3 worm cellular contexts compared by ENCODE assay signal in the genomic region with DNA sequence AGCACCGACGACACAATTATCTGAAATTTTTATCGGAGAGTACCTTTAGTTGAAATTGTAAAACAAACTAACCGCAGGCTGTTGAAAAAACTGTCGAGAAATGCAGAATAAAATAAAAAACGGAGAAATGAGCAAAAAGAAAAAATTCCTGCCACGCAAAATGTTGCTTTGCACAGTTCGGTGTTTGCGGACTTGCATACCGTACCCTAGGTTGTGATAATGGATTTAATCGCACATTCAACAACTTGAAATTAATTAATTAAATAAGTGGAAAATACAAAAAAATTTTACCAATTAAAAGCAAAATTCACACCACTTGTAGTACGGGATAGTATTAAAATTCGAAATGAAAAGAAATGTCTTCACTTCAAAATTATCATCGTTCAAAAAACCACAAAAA.
A peak's percentile ranks its signal among the peaks of the same experiment; 100 is the strongest.
TF ChIP-seq lines count a peak whose summit lies in the region.

No protein-coding gene starts in this region.

TF ChIP-seq in whole organism, L1 larva, 84 proteins besides CTCF, POLR2A, EP300 and RAD21 (continued from another document and continues in another):
- TF ChIP-seq F16B12.6 (tag; optimal IDR thresholded peaks at IDR 0.05; lab: Kevin White, UChicago) (peak; percentile 94), lin-35 (GFP tag; optimal IDR thresholded peaks at IDR 0.05; lab: Kevin White, UChicago) (peak; percentile 51 to 77), unc-30 (tag; optimal IDR thresholded peaks at IDR 0.05; lab: Kevin White, UChicago) (no peak), nhr-90 (tag; optimal IDR thresholded peaks at IDR 0.05; lab: Kevin White, UChicago; ENCODE audit: poor library complexity) (no peak), nhr-77 (tag; optimal IDR thresholded peaks at IDR 0.05; lab: Kevin White, UChicago) (no peak), sup-37 (GFP tag; optimal IDR thresholded peaks at IDR 0.05; lab: Kevin White, UChicago) (no peak), irx-1 (tag; optimal IDR thresholded peaks at IDR 0.05; lab: Kevin White, UChicago) (no peak), egl-27 (tag; optimal IDR thresholded peaks at IDR 0.05; lab: Kevin White, UChicago) (no peak), ets-5 (GFP tag; IDR thresholded peaks at IDR 0.05; lab: Robert Waterston, UW) (no peak), ces-1 (GFP tag; optimal IDR thresholded peaks at IDR 0.05; lab: Kevin White, UChicago) (no peak), pqm-1 (tag; optimal IDR thresholded peaks at IDR 0.05; lab: Kevin White, UChicago) (no peak), ztf-4 (tag; optimal IDR thresholded peaks at IDR 0.05; lab: Kevin White, UChicago) (no peak), mep-1 (tag; optimal IDR thresholded peaks at IDR 0.05; lab: Kevin White, UChicago) (peak; percentile 63), C04F5.9 (tag; optimal IDR thresholded peaks at IDR 0.05; lab: Kevin White, UChicago) (no peak), ceh-90 (tag; optimal IDR thresholded peaks at IDR 0.05; lab: Kevin White, UChicago) (no peak), unc-62 (GFP tag; optimal IDR thresholded peaks at IDR 0.05; lab: Kevin White, UChicago) (no peak), tlp-1 (tag; optimal IDR thresholded peaks at IDR 0.05; lab: Kevin White, UChicago) (no peak), alr-1 (tag; optimal IDR thresholded peaks at IDR 0.05; lab: Kevin White, UChicago; ENCODE audit: borderline replicate concordance) (no peak), ceh-63 (GFP tag; optimal IDR thresholded peaks at IDR 0.05; lab: Kevin White, UChicago) (no peak), ceh-88 (GFP tag; IDR thresholded peaks at IDR 0.05; lab: Robert Waterston, UW) (no peak), vab-15 (tag; optimal IDR thresholded peaks at IDR 0.05; lab: Kevin White, UChicago) (no peak), mef-2 (tag; optimal IDR thresholded peaks at IDR 0.05; lab: Kevin White, UChicago) (no peak), nhr-85 (tag; lab: Kevin White, UChicago) (no peak), nhr-20 (tag; optimal IDR thresholded peaks at IDR 0.05; lab: Kevin White, UChicago) (no peak), rnt-1 (tag; optimal IDR thresholded peaks at IDR 0.05; lab: Kevin White, UChicago) (no peak), dpl-1 (GFP tag; optimal IDR thresholded peaks at IDR 0.05; lab: Kevin White, UChicago) (peak; percentile 15 to 68 (median 40)), mdl-1 (tag; optimal IDR thresholded peaks at IDR 0.05; lab: Kevin White, UChicago) (no peak), unc-86 (tag; optimal IDR thresholded peaks at IDR 0.05; lab: Kevin White, UChicago) (no peak), pag-3 (tag; optimal IDR thresholded peaks at IDR 0.05; lab: Kevin White, UChicago; ENCODE audit: borderline replicate concordance, insufficient read depth) (no peak), aha-1 (tag; optimal IDR thresholded peaks at IDR 0.05; lab: Kevin White, UChicago) (no peak), fkh-8 (tag; optimal IDR thresholded peaks at IDR 0.05; lab: Kevin White, UChicago) (peak; percentile 34), zip-4 (GFP tag; optimal IDR thresholded peaks at IDR 0.05; lab: Kevin White, UChicago) (no peak), lin-13 (GFP tag; optimal IDR thresholded peaks at IDR 0.05; lab: Kevin White, UChicago) (no peak), nhr-28 (tag; optimal IDR thresholded peaks at IDR 0.05; lab: Kevin White, UChicago) (no peak), unc-130 (tag; optimal IDR thresholded peaks at IDR 0.05; lab: Kevin White, UChicago) (peak; percentile 79), nhr-11 (tag; optimal IDR thresholded peaks at IDR 0.05; lab: Kevin White, UChicago) (no peak), grh-1 (GFP tag; IDR thresholded peaks at IDR 0.05; lab: Robert Waterston, UW) (no peak), ztf-11 (tag; optimal IDR thresholded peaks at IDR 0.05; lab: Kevin White, UChicago) (no peak), nhr-12 (tag; optimal IDR thresholded peaks at IDR 0.05; lab: Kevin White, UChicago) (no peak), pax-3 (tag; optimal IDR thresholded peaks at IDR 0.05; lab: Kevin White, UChicago) (no peak), tbx-2 (tag; optimal IDR thresholded peaks at IDR 0.05; lab: Kevin White, UChicago) (no peak), hlh-17 (GFP tag; optimal IDR thresholded peaks at IDR 0.05; lab: Kevin White, UChicago; ENCODE audit: borderline replicate concordance) (no peak), efl-1 (optimal IDR thresholded peaks at IDR 0.05; lab: Kevin White, UChicago) (peak; percentile 51 to 59), efl-1 (GFP tag; optimal IDR thresholded peaks at IDR 0.05 in 1 of 2; lab: Kevin White, UChicago) (peak; percentile 65 to 82)

TF ChIP-seq in whole organism, L3 larva, 47 proteins besides CTCF, POLR2A, EP300 and RAD21 (continued from another document):
- TF ChIP-seq unc-62 (GFP tag; optimal IDR thresholded peaks at IDR 0.05; lab: Kevin White, UChicago) (no peak), ceh-28 (tag; optimal IDR thresholded peaks at IDR 0.05; lab: Kevin White, UChicago) (no peak), lin-39 (tag; optimal IDR thresholded peaks at IDR 0.05; lab: Kevin White, UChicago) (peak; percentile 41), ceh-82 (tag; optimal IDR thresholded peaks at IDR 0.05; lab: Kevin White, UChicago) (no peak), daf-12 (tag; optimal IDR thresholded peaks at IDR 0.05; lab: Kevin White, UChicago) (no peak), fos-1 (tag; optimal IDR thresholded peaks at IDR 0.05; lab: Kevin White, UChicago) (no peak), nhr-23 (tag; optimal IDR thresholded peaks at IDR 0.05; lab: Kevin White, UChicago) (no peak), zag-1 (tag; optimal IDR thresholded peaks at IDR 0.05; lab: Kevin White, UChicago) (no peak), nfya-1 (tag; optimal IDR thresholded peaks at IDR 0.05; lab: Kevin White, UChicago; ENCODE audit: insufficient read depth) (peak; percentile 80), skn-1 (tag; optimal IDR thresholded peaks at IDR 0.05; lab: Kevin White, UChicago) (no peak), mml-1 (tag; optimal IDR thresholded peaks at IDR 0.05; lab: Kevin White, UChicago) (no peak)
TF ChIP-seq in whole organism, L3 larva: peak in this region for 4.

TF ChIP-seq in whole organism, L4 larva, 104 proteins besides CTCF, POLR2A, EP300 and RAD21 (continued from another document):
- no peak for TF ChIP-seq aha-1 (tag; lab: Kevin White, UChicago)
- no peak for TF ChIP-seq daf-16 (GFP tag; optimal IDR thresholded peaks at IDR 0.05; lab: Kevin White, UChicago)
- no peak for TF ChIP-seq daf-16 (tag; optimal IDR thresholded peaks at IDR 0.05; lab: Kevin White, UChicago)
- no peak for TF ChIP-seq tra-1 (GFP tag; IDR thresholded peaks at IDR 0.05; lab: Robert Waterston, UW)
- no peak for TF ChIP-seq lin-15B (tag; optimal IDR thresholded peaks at IDR 0.05; lab: Kevin White, UChicago)
- TF ChIP-seq daf-19 (GFP tag; conservative IDR thresholded peaks at IDR 0.05; lab: Robert Waterston, UW), result no peak
- no peak for TF ChIP-seq snpc-1.2 (GFP tag; IDR thresholded peaks at IDR 0.05; lab: Robert Waterston, UW)
- TF ChIP-seq lin-38 (GFP tag; IDR thresholded peaks at IDR 0.05; lab: Robert Waterston, UW), result peak; percentile 46; the same call in 1 of the 2 replicates
- peak in 1 of 2 experiments; percentile 15 for TF ChIP-seq hif-1 (tag; optimal IDR thresholded peaks at IDR 0.05; lab: Kevin White, UChicago)
- no peak for TF ChIP-seq F26F4.8 (GFP tag; conservative IDR thresholded peaks at IDR 0.05; lab: Robert Waterston, UW)
- peak; percentile 42 for TF ChIP-seq T20F7.1 (GFP tag; optimal IDR thresholded peaks at IDR 0.05; lab: Kevin White, UChicago)
- TF ChIP-seq nhr-10 (tag; optimal IDR thresholded peaks at IDR 0.05; lab: Kevin White, UChicago), result no peak
- TF ChIP-seq spr-1 (tag; optimal IDR thresholded peaks at IDR 0.05; lab: Kevin White, UChicago), result no peak
- no peak for TF ChIP-seq php-3 (GFP tag; IDR thresholded peaks at IDR 0.05; lab: Robert Waterston, UW)
- TF ChIP-seq zfp-3 (GFP tag; conservative IDR thresholded peaks at IDR 0.05; lab: Robert Waterston, UW), result no peak
- TF ChIP-seq lin-1 (GFP tag; IDR thresholded peaks at IDR 0.05; lab: Robert Waterston, UW), result no peak
- TF ChIP-seq nhr-42 (GFP tag; IDR thresholded peaks at IDR 0.05; lab: Robert Waterston, UW), result no peak
- peak; percentile 33 for TF ChIP-seq ces-1 (GFP tag; optimal IDR thresholded peaks at IDR 0.05; lab: Kevin White, UChicago)
- no peak for TF ChIP-seq Y48G9A.11 (GFP tag; IDR thresholded peaks at IDR 0.05; lab: Robert Waterston, UW)
- TF ChIP-seq skn-1 (tag; optimal IDR thresholded peaks at IDR 0.05; lab: Kevin White, UChicago), result no peak
- TF ChIP-seq hmg-1.1 (GFP tag; IDR thresholded peaks at IDR 0.05; lab: Robert Waterston, UW), result no peak
- no peak for TF ChIP-seq ceh-62 (tag; optimal IDR thresholded peaks at IDR 0.05; lab: Kevin White, UChicago)
- TF ChIP-seq arid-1 (GFP tag; conservative IDR thresholded peaks at IDR 0.05; lab: Robert Waterston, UW), result no peak
- TF ChIP-seq D1046.2 (GFP tag; IDR thresholded peaks at IDR 0.05; lab: Robert Waterston, UW), result no peak
- no peak for TF ChIP-seq nhr-111 (GFP tag; optimal IDR thresholded peaks at IDR 0.05; lab: Kevin White, UChicago)
- TF ChIP-seq tag-97 (GFP tag; IDR thresholded peaks at IDR 0.05; lab: Robert Waterston, UW), result no peak
- no peak for TF ChIP-seq sdz-12 (GFP tag; optimal IDR thresholded peaks at IDR 0.05; lab: Kevin White, UChicago)
- TF ChIP-seq set-16 (GFP tag; IDR thresholded peaks at IDR 0.05; lab: Robert Waterston, UW), result no peak
- TF ChIP-seq fkh-10 (GFP tag; optimal IDR thresholded peaks at IDR 0.05; lab: Kevin White, UChicago), result no peak
- no peak for TF ChIP-seq dmd-6 (GFP tag; IDR thresholded peaks at IDR 0.05; lab: Robert Waterston, UW)
- no peak for TF ChIP-seq ztf-11 (tag; optimal IDR thresholded peaks at IDR 0.05; lab: Kevin White, UChicago)
- no peak for TF ChIP-seq nhr-48 (tag; optimal IDR thresholded peaks at IDR 0.05; lab: Kevin White, UChicago)
- no peak for TF ChIP-seq attf-4 (tag; optimal IDR thresholded peaks at IDR 0.05; lab: Kevin White, UChicago)
- no peak for TF ChIP-seq egl-27 (tag; optimal IDR thresholded peaks at IDR 0.05; lab: Kevin White, UChicago)
- no peak for TF ChIP-seq ceh-20 (GFP tag; IDR thresholded peaks at IDR 0.05; lab: Robert Waterston, UW)
- TF ChIP-seq mep-1 (tag; optimal IDR thresholded peaks at IDR 0.05; lab: Kevin White, UChicago), result peak; percentile 49
- TF ChIP-seq madf-5 (GFP tag; IDR thresholded peaks at IDR 0.05; lab: Robert Waterston, UW), result no peak
- no peak for TF ChIP-seq dmd-8 (GFP tag; IDR thresholded peaks at IDR 0.05; lab: Robert Waterston, UW)
- peak; percentile 50 for TF ChIP-seq dpl-1 (GFP tag; optimal IDR thresholded peaks at IDR 0.05; lab: Kevin White, UChicago)
- peak; percentile 9 for TF ChIP-seq nhr-28 (tag; optimal IDR thresholded peaks at IDR 0.05; lab: Kevin White, UChicago)
- no peak for TF ChIP-seq madf-9 (GFP tag; conservative IDR thresholded peaks at IDR 0.05; lab: Robert Waterston, UW)
- no peak for TF ChIP-seq vab-7 (GFP tag; IDR thresholded peaks at IDR 0.05; lab: Robert Waterston, UW)
- TF ChIP-seq ceh-82 (tag; optimal IDR thresholded peaks at IDR 0.05; lab: Kevin White, UChicago), result no peak
- no peak for TF ChIP-seq Y5F2A.4 (GFP tag; optimal IDR thresholded peaks at IDR 0.05; lab: Kevin White, UChicago)
- no peak for TF ChIP-seq nhr-237 (tag; optimal IDR thresholded peaks at IDR 0.05; lab: Kevin White, UChicago)
- no peak for TF ChIP-seq daf-8 (GFP tag; IDR thresholded peaks at IDR 0.05; lab: Robert Waterston, UW)
TF ChIP-seq in whole organism, L4 larva: peak in this region for 12.
